Worm (Caenorhabditis elegans) whole organism, late embryonic: Measurements from ENCODE around the gene chpf-1.

Source experiments
- C08G9.2 ChIP-seq: sonication (generic microtip); optimal IDR thresholded peaks from 2 replicates; lab custom pipeline; 2016; ENCODE audit warnings: mild to moderate bottlenecking, missing genetic modification characterization, moderate library complexity, missing compliant biosample characterization
- K02D7.2 ChIP-seq: sonication (generic microtip); optimal IDR thresholded peaks from 2 replicates; lab custom pipeline; 2017; ENCODE audit warnings: mild to moderate bottlenecking, missing genetic modification characterization, missing compliant biosample characterization
- ahr-1 ChIP-seq: sonication (generic microtip); optimal IDR thresholded peaks from 2 replicates; lab custom pipeline; 2016; ENCODE audit warnings: missing genetic modification characterization, missing compliant biosample characterization
- ama-1 ChIP-seq: fragments of 150-350 bp; optimal IDR thresholded peaks from 2 replicates; lab custom pipeline; 2014
- ceh-18 ChIP-seq: sonication (generic microtip); optimal IDR thresholded peaks from 2 replicates; lab custom pipeline; 2016; ENCODE audit warnings: missing genetic modification characterization, missing compliant biosample characterization
- ceh-19 ChIP-seq: fragments of 200-800 bp; sonication (Bioruptor generic); optimal IDR thresholded peaks from 2 replicates; lab custom pipeline; 2018; ENCODE audit warnings: mild to moderate bottlenecking, missing genetic modification characterization, missing compliant biosample characterization
- ceh-2 ChIP-seq: sonication (generic microtip); optimal IDR thresholded peaks from 2 replicates; lab custom pipeline; 2016; ENCODE audit warnings: missing genotype, missing genetic modification characterization, missing compliant biosample characterization
- ceh-34 ChIP-seq: sonication (generic microtip); optimal IDR thresholded peaks from 2 replicates; lab custom pipeline; 2016; ENCODE audit warnings: mild to moderate bottlenecking, missing genetic modification characterization, missing compliant biosample characterization
- dmd-4 ChIP-seq: sonication (generic microtip); optimal IDR thresholded peaks from 2 replicates; lab custom pipeline; 2016; ENCODE audit warnings: borderline replicate concordance, missing genetic modification characterization, missing compliant biosample characterization
- dve-1 ChIP-seq: sonication (generic microtip); optimal IDR thresholded peaks from 2 replicates; lab custom pipeline; 2017; ENCODE audit warnings: antibody characterized with exemption, mild to moderate bottlenecking, missing genetic modification characterization, missing compliant biosample characterization
- elt-2 ChIP-seq: sonication (generic microtip); optimal IDR thresholded peaks from 2 replicates; lab custom pipeline; 2016; ENCODE audit warnings: missing genetic modification reagents, missing genetic modification characterization, missing compliant biosample characterization
- elt-4 ChIP-seq: sonication (generic microtip); optimal IDR thresholded peaks from 2 replicates; lab custom pipeline; 2016; ENCODE audit warnings: missing genetic modification characterization, missing compliant biosample characterization
- eyg-1 ChIP-seq: sonication (generic microtip); optimal IDR thresholded peaks from 2 replicates; lab custom pipeline; 2016; ENCODE audit warnings: missing genotype, missing genetic modification characterization, missing compliant biosample characterization
- gmeb-2 ChIP-seq: sonication (generic microtip); optimal IDR thresholded peaks from 2 replicates; lab custom pipeline; 2016; ENCODE audit warnings: missing genetic modification characterization, inconsistent platforms, missing compliant biosample characterization
- hlh-30 ChIP-seq: sonication (generic microtip); optimal IDR thresholded peaks from 2 replicates; lab custom pipeline; 2017; ENCODE audit warnings: antibody characterized with exemption, missing genetic modification characterization, missing compliant biosample characterization; ENCODE audit not compliant: insufficient read depth
- hlh-6 ChIP-seq: sonication (generic microtip); optimal IDR thresholded peaks from 2 replicates; lab custom pipeline; 2016; ENCODE audit warnings: missing genotype, missing genetic modification characterization, missing compliant biosample characterization
- hlh-8 ChIP-seq: sonication (generic microtip); optimal IDR thresholded peaks from 2 replicates; lab custom pipeline; 2016; ENCODE audit warnings: missing genotype, missing genetic modification characterization, missing compliant biosample characterization
- lim-6 ChIP-seq: sonication (generic microtip); optimal IDR thresholded peaks from 2 replicates; lab custom pipeline; 2016; ENCODE audit warnings: missing genetic modification characterization, missing compliant biosample characterization
- mec-3 ChIP-seq: sonication (generic microtip); optimal IDR thresholded peaks from 2 replicates; lab custom pipeline; 2016; ENCODE audit warnings: borderline replicate concordance, missing genetic modification characterization, missing compliant biosample characterization
- nfya-1 ChIP-seq: sonication (generic microtip); optimal IDR thresholded peaks from 2 replicates; lab custom pipeline; 2017; ENCODE audit warnings: missing genetic modification characterization, mild to moderate bottlenecking, missing compliant biosample characterization, antibody characterized with exemption, moderate library complexity
- nhr-11 ChIP-seq: fragments of 150-350 bp; optimal IDR thresholded peaks from 2 replicates; lab custom pipeline; 2014; ENCODE audit warnings: missing biosample characterization, missing genetic modification characterization
- nhr-232 ChIP-seq: sonication (generic microtip); optimal IDR thresholded peaks from 2 replicates; lab custom pipeline; 2016; ENCODE audit warnings: missing genetic modification characterization, missing compliant biosample characterization
- npax-4 ChIP-seq: sonication (generic microtip); optimal IDR thresholded peaks from 2 replicates; lab custom pipeline; 2016; ENCODE audit warnings: missing genetic modification characterization, missing compliant biosample characterization
- pat-9 ChIP-seq: fragments of 200-800 bp; sonication (Bioruptor generic); optimal IDR thresholded peaks from 2 replicates; lab custom pipeline; 2018; ENCODE audit warnings: mild to moderate bottlenecking, missing genetic modification characterization, moderate library complexity, missing compliant biosample characterization
- pha-2 ChIP-seq: sonication (generic microtip); optimal IDR thresholded peaks from 2 replicates; lab custom pipeline; 2017; ENCODE audit warnings: mild to moderate bottlenecking, missing genetic modification characterization, missing compliant biosample characterization
- pros-1 ChIP-seq: fragments of 150-350 bp; optimal IDR thresholded peaks from 2 replicates; lab custom pipeline; 2014; ENCODE audit warnings: missing biosample characterization, missing genetic modification reagents, missing genetic modification characterization
- ref-2 ChIP-seq: sonication (generic microtip); optimal IDR thresholded peaks from 2 replicates; lab custom pipeline; 2016; ENCODE audit warnings: missing genetic modification characterization, missing compliant biosample characterization
- rnt-1 ChIP-seq: sonication (generic microtip); optimal IDR thresholded peaks from 2 replicates; lab custom pipeline; 2016; ENCODE audit warnings: missing genetic modification characterization, missing compliant biosample characterization
- sox-4 ChIP-seq: sonication (generic microtip); optimal IDR thresholded peaks from 2 replicates; lab custom pipeline; 2017; ENCODE audit warnings: mild to moderate bottlenecking, missing genetic modification characterization, inconsistent platforms, missing compliant biosample characterization
- syd-9 ChIP-seq: sonication (generic microtip); optimal IDR thresholded peaks from 2 replicates; lab custom pipeline; 2016; ENCODE audit warnings: mild to moderate bottlenecking, missing genetic modification characterization, moderate library complexity, missing compliant biosample characterization
- ttx-3 ChIP-seq: sonication (generic microtip); optimal IDR thresholded peaks from 2 replicates; lab custom pipeline; 2016; ENCODE audit warnings: missing genetic modification reagents, missing genetic modification characterization, missing compliant biosample characterization
- unc-42 ChIP-seq: sonication (generic microtip); optimal IDR thresholded peaks from 2 replicates; lab custom pipeline; 2016; ENCODE audit warnings: missing genotype, missing genetic modification characterization, missing compliant biosample characterization
- unc-55 ChIP-seq: sonication (generic microtip); optimal IDR thresholded peaks from 2 replicates; lab custom pipeline; 2017; ENCODE audit warnings: missing biosample characterization, missing genetic modification reagents, missing genetic modification characterization

Gene chpf-1

DNA sequence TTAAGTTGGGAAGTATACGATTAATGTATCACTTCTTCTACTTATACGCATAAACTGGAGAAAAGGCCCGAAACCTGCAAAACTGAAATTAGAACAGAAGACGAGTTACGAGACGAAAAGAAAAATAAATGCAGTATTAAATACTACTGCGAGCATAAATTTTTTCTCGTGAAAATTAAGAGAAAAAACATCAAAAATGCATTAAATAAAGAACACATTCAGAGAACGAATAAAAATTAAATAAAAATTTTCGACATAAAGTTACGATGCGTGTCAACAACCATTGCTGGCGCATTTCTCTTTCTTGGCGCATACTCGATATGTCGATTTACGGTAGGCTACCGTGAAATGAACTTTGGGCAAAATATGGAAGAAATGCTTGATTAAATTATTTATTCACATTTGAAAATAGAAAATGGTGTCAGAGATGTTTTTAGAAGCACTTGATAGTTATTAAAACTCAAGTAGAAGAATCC lies 1.6 kb upstream of the chpf-1 start, which contains the start of the genes ZK856.19 and ZK856.11:
Gene ZK856.19 (minus strand): TSS at position 51 of the 476 bp plus-strand sequence.
Gene ZK856.11 (minus strand): TSS at position 76 of the 476 bp plus-strand sequence.
- peak; percentile 20 for TF ChIP-seq unc-42 (tag; lab: Kevin White, UChicago)
- peak; percentile 21 for TF ChIP-seq nfya-1 (tag; lab: Kevin White, UChicago)
- no peak for TF ChIP-seq nhr-232 (tag; lab: Kevin White, UChicago)
- TF ChIP-seq unc-55 (GFP tag; lab: Kevin White, UChicago), result no peak
- no peak for TF ChIP-seq lim-6 (tag; lab: Kevin White, UChicago)

DNA sequence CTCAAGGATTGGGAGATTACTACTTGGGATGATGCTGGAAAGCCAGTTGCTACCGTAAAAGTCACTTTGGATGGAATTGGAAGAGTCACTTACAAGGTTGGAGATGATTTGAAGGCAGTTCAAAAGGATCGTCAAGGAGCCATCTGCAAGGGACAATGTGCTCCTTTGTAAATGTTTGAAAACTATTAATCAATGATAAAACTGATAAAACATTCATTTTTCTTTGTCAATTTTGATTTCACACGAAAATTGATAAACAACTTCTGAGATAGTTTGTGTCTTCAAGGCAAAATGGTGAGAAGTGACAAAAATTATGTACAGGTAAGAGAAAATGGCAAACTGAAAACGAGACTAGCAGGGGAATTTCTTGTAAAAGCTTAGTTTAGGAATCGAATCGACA lies 945 bp downstream of the chpf-1 start:
- TF ChIP-seq rnt-1 (no peak), hlh-30 (tag; lab: Kevin White, UChicago) (no peak), ttx-3 (tag; lab: Kevin White, UChicago) (no peak), nhr-11 (tag; lab: Kevin White, UChicago) (no peak), ceh-18 (tag; lab: Kevin White, UChicago) (no peak), elt-4 (tag; lab: Kevin White, UChicago) (no peak), eyg-1 (tag; lab: Kevin White, UChicago) (no peak)

DNA sequence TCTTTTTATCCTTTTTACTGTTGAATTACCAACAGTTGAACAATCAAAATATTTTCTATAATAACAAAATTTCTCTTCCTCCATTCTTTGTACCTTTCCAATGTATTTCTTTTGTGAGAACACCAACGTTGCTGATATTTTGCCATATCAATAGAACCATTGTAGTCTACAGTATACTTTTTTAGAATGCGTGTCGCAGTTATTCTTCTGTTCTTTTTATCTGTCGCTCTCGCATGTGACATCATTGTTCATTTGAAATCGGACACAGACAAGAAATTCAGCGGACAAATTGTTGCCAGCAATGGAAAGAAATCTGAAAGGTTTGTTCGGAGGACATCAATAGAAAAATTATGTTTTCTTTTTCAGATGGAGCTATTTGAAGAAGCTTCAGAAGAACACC lies 1.4 kb downstream of the chpf-1 start, which contains the start of gene ZK856.7:
Gene ZK856.7 (plus strand): TSS at position 186 of the 400 bp plus-strand sequence.
- TF ChIP-seq elt-4 (tag; lab: Kevin White, UChicago) (no peak), gmeb-2 (tag; lab: Kevin White, UChicago) (no peak), ama-1 (lab: Kevin White, UChicago) (no peak)
- TF ChIP-seq, all 69 proteins: peak for 0

DNA sequence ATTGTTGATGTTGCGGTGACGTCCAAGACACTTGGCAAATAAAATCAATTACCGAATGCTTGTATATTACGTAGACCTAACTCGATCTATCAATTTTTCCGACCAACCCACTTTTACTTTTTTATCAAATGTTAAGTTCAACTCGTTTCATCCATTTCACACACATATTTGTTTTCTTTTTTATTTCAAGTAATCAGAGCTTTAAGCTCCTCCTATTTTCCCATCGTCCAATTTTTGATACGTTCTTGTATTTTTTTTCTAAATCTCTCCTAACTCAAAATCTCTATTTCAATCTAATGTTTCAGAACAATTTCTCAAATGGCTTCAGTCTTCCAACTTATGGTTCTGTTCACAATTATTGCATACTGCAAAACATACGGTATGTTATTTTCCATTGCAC lies 4.9 kb downstream of the chpf-1 start, which contains the start of gene ZK856.6:
Gene ZK856.6 (plus strand): TSS at position 301 of the 400 bp plus-strand sequence.
- TF ChIP-seq K02D7.2 (tag; lab: Kevin White, UChicago) (no peak), npax-4 (tag; lab: Kevin White, UChicago) (no peak), dve-1 (no peak)

DNA sequence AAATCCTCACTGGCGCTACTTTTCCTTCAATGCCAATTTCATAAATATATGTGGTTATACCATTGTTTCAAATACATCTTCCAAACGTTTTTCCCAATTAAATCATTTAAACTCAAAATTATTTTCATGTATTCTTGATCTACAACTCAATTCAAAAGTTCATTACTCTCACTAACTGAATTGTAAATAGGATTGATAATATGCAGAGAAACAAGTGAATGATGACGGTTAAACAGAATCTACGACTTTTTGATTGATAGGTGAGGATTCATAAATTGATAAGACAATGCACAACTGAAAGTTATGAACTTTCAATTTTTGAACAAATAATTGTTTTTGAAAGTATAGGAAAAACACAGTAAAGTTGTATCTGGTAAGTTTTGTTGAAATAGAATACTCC lies 12.0 kb downstream of the chpf-1 start:
- TF ChIP-seq hlh-8 (tag; lab: Kevin White, UChicago) (no peak), pat-9 (tag; lab: Kevin White, UChicago) (no peak)

DNA sequence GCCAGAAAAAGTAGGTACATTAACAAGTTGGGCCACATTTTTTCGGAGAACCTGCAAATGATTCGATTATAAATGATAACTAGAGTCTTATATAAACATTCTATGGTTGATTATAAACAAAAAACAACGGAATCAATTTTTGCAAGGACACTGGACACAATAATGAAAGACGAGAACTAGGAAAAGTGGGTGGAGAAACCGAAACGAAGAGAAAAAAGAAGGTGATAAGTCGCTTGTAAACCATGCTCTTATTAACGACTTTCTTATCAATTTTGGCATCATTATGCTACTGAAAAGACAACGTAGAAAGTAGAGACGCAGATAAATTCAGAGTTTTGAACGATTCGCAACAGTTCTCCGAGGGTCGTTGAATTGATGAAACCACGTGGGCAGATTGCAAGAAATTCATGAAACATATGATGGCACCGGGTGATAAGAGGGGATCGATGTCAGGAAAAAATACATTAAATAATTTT lies 13.2 kb downstream of the chpf-1 start, which contains the start of gene ZK856.5:
Gene ZK856.5 (minus strand): TSS at position 51 of the 476 bp plus-strand sequence.
- TF ChIP-seq hlh-8 (tag; lab: Kevin White, UChicago) (no peak), hlh-6 (no peak), dmd-4 (tag; lab: Kevin White, UChicago) (no peak), unc-42 (tag; lab: Kevin White, UChicago) (no peak), elt-2 (tag; lab: Kevin White, UChicago) (peak; percentile 44), ceh-2 (tag; lab: Kevin White, UChicago) (no peak), mec-3 (tag; lab: Kevin White, UChicago) (no peak)

DNA sequence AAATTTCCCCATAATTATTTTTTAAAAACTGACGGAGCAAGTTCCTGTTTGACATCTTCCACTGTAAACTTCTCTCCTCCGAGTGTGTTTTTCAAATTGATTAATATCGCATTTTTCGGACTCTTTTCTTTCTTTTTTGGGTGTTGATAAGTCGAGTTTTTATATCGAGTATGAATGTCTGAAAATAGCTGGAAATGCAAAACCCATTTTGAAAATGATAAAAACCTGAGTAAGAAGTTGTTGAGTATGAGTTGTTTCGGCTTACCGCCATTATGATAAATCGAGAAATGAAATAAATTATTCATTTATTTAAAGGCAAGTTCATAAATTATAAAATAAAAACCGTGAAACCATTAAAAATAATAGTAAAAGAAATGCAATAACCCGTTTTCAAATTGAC lies 17.6 kb downstream of the chpf-1 start, which contains the start of gene ZK856.18:
Gene ZK856.18 (minus strand): TSS at position 289 of the 400 bp plus-strand sequence.
- TF ChIP-seq ref-2 (no peak), nhr-11 (tag; lab: Kevin White, UChicago) (no peak), nhr-232 (tag; lab: Kevin White, UChicago) (no peak), nfya-1 (tag; lab: Kevin White, UChicago) (no peak), sox-4 (tag; lab: Kevin White, UChicago) (no peak), hlh-8 (tag; lab: Kevin White, UChicago) (no peak), ceh-19 (GFP tag; lab: Kevin White, UChicago) (no peak), C08G9.2 (no peak), syd-9 (no peak), pha-2 (tag; lab: Kevin White, UChicago) (no peak), mec-3 (tag; lab: Kevin White, UChicago) (no peak), ahr-1 (tag; lab: Kevin White, UChicago) (no peak), ceh-34 (no peak), unc-42 (tag; lab: Kevin White, UChicago) (no peak), ama-1 (lab: Kevin White, UChicago) (no peak), pros-1 (tag; lab: Kevin White, UChicago) (no peak)
- TF ChIP-seq, all 69 proteins: peak for 0
